Worm (Caenorhabditis elegans): Measurements from ENCODE around the gene R53.8.

DNA sequence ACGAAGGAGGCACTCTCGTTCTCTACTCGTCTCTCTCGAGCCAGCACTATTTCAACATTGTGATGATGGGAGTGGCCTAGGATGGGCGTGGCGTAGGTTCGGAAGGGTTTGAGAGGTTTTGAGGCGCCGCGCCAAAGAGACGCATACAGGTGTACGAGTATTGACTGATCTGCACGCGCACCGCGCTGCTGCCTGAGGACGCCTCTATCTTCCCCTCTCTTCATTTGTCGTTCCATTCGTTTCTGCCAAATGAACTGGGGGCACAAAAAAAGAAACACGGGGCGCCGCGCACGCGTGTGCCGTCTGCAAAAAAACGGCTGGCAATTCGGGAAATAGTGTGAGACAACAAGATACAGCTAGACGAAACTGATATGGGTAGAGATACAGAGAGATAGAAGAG lies 39.5 kb downstream of the R53.8 start, which contains the start of gene lec-2:
- TF ChIP-seq F49E8.2 (tag; optimal IDR thresholded peaks at IDR 0.05; ENCODE audit: borderline replicate concordance) (no peak), ceh-82 (tag; optimal IDR thresholded peaks at IDR 0.05) (no peak), cey-2 (tag; optimal IDR thresholded peaks at IDR 0.05; ENCODE audit: borderline replicate concordance, insufficient read depth) (no peak), madf-9 (GFP tag; conservative IDR thresholded peaks at IDR 0.05) (no peak), zag-1 (tag; optimal IDR thresholded peaks at IDR 0.05) (no peak), snpc-4 (tag; optimal IDR thresholded peaks at IDR 0.05) (no peak), ama-1 (optimal IDR thresholded peaks at IDR 0.05) (no peak), pqm-1 (tag; optimal IDR thresholded peaks at IDR 0.05) (no peak), pha-4 (GFP tag; IDR thresholded peaks at IDR 0.05) (no peak), pha-4 (tag; optimal IDR thresholded peaks at IDR 0.05) (no peak), skn-1 (tag; optimal IDR thresholded peaks at IDR 0.05) (no peak), nhr-6 (tag; optimal IDR thresholded peaks at IDR 0.05) (no peak), nhr-28 (tag; optimal IDR thresholded peaks at IDR 0.05) (peak; percentile 42)

All from whole organism, L4 larva.